Fruit fly (Drosophila melanogaster) whole organism, embryonic: Measurements from ENCODE around the gene Orp8.

Experiments
- Antp ChIP-seq: fragments of 200-800 bp; sonication (Bioruptor generic); optimal IDR thresholded peaks from 3 replicates; lab custom pipeline; 2016; ENCODE audit warnings: missing biosample characterization, missing genetic modification characterization
- Bdp1 ChIP-seq: fragments of 200-800 bp; sonication (Bioruptor generic); optimal IDR thresholded peaks from 3 replicates; lab custom pipeline; 2016; ENCODE audit warnings: missing biosample characterization, missing genetic modification characterization
- Blimp-1 ChIP-seq: fragments of 200-800 bp; sonication (Bioruptor generic); optimal IDR thresholded peaks from 3 replicates; lab custom pipeline; 2018; ENCODE audit warnings: missing biosample characterization, missing genetic modification characterization, mild to moderate bottlenecking, moderate library complexity, missing genetic modification reagents
- CG10321 ChIP-seq: fragments of 200-800 bp; sonication (Bioruptor generic); IDR thresholded peaks from 2 replicates; pipeline ENCODE4 v1.3.6; 2022; ENCODE audit warnings: missing biosample characterization, missing genetic modification characterization
- CG11247 ChIP-seq: fragments of 200-800 bp; sonication (Bioruptor generic); IDR thresholded peaks from 2 replicates; pipeline ENCODE4 v1.3.6; 2022; ENCODE audit warnings: missing biosample characterization, missing genetic modification characterization
- CG12219 ChIP-seq: fragments of 200-800 bp; sonication (Bioruptor generic); optimal IDR thresholded peaks from 3 replicates; lab custom pipeline; 2018; ENCODE audit warnings: missing biosample characterization, mild to moderate bottlenecking, missing genetic modification characterization
- CG12769 ChIP-seq: fragments of 200-800 bp; sonication (Bioruptor generic); optimal IDR thresholded peaks from 2 replicates; lab custom pipeline; 2019; ENCODE audit warnings: missing biosample characterization, mild to moderate bottlenecking, missing genetic modification characterization, moderate library complexity
- CG14014 ChIP-seq: fragments of 200-800 bp; sonication (Bioruptor generic); IDR thresholded peaks from 2 replicates; pipeline ENCODE4 v1.3.6; 2022; ENCODE audit warnings: missing biosample characterization, missing genetic modification characterization
- CG17359 ChIP-seq: fragments of 200-800 bp; sonication (Bioruptor generic); optimal IDR thresholded peaks from 3 replicates; lab custom pipeline; 2018; ENCODE audit warnings: missing biosample characterization, mild to moderate bottlenecking, missing genetic modification characterization, moderate library complexity
- CG30431 ChIP-seq: fragments of 200-800 bp; sonication (Bioruptor generic); optimal IDR thresholded peaks from 2 replicates; lab custom pipeline; 2017; ENCODE audit warnings: missing biosample characterization, missing genetic modification characterization
- CG6654 ChIP-seq: fragments of 200-800 bp; sonication (Bioruptor generic); optimal IDR thresholded peaks from 2 replicates; lab custom pipeline; 2017; ENCODE audit warnings: missing biosample characterization, mild to moderate bottlenecking, missing genetic modification characterization
- CG7786 ChIP-seq: fragments of 200-800 bp; sonication (Bioruptor generic); optimal IDR thresholded peaks from 2 replicates; lab custom pipeline; 2016; ENCODE audit warnings: missing biosample characterization, missing genetic modification characterization
- CG9876 ChIP-seq: fragments of 200-800 bp; sonication (Bioruptor generic); optimal IDR thresholded peaks from 2 replicates; lab custom pipeline; 2016; ENCODE audit warnings: missing biosample characterization, missing genetic modification characterization
- Dip2 ChIP-seq: fragments of 200-800 bp; sonication (Bioruptor generic); IDR thresholded peaks from 2 replicates; pipeline ENCODE4 v1.3.6; 2022; ENCODE audit warnings: missing biosample characterization, missing genetic modification characterization
- Fer1 ChIP-seq: fragments of 200-800 bp; sonication (Bioruptor generic); optimal IDR thresholded peaks from 2 replicates; lab custom pipeline; 2017; ENCODE audit warnings: missing biosample characterization, mild to moderate bottlenecking, missing genetic modification characterization
- HLH3B ChIP-seq: fragments of 200-800 bp; sonication (Bioruptor generic); IDR thresholded peaks from 2 replicates; pipeline ENCODE4 v1.3.6; 2022; ENCODE audit warnings: missing biosample characterization, missing genetic modification characterization
- HLH4C ChIP-seq: fragments of 200-800 bp; sonication (Bioruptor generic); IDR thresholded peaks from 3 replicates; pipeline ENCODE4 v1.3.6; 2022; ENCODE audit warnings: missing biosample characterization, missing genetic modification characterization; ENCODE audit not compliant: partially characterized antibody
- HmgZ ChIP-seq: fragments of 200-800 bp; sonication (Bioruptor generic); optimal IDR thresholded peaks from 2 replicates; lab custom pipeline; 2018; ENCODE audit warnings: missing biosample characterization, mild to moderate bottlenecking, missing genetic modification characterization
- Lhr ChIP-seq: fragments of 200-800 bp; sonication (Bioruptor generic); optimal IDR thresholded peaks from 3 replicates; lab custom pipeline; 2017; ENCODE audit warnings: mild to moderate bottlenecking, missing biosample characterization, missing genetic modification reagents, missing genetic modification characterization
- Max ChIP-seq: fragments of 200-800 bp; sonication (Bioruptor generic); optimal IDR thresholded peaks from 2 replicates; lab custom pipeline; 2016; ENCODE audit warnings: missing biosample characterization, mild to moderate bottlenecking, missing genetic modification characterization
- Myb ChIP-seq: fragments of 200-800 bp; sonication (Bioruptor generic); optimal IDR thresholded peaks from 2 replicates; lab custom pipeline; 2016; ENCODE audit warnings: missing biosample characterization, missing genetic modification characterization
- NC2β ChIP-seq: fragments of 200-800 bp; sonication (Bioruptor generic); optimal IDR thresholded peaks from 2 replicates; lab custom pipeline; 2016; ENCODE audit warnings: missing biosample characterization, missing genetic modification characterization
- Oli ChIP-seq: fragments of 200-800 bp; sonication (Bioruptor generic); optimal IDR thresholded peaks from 2 replicates; lab custom pipeline; 2018; ENCODE audit warnings: missing biosample characterization, mild to moderate bottlenecking, missing genetic modification characterization, moderate library complexity
- Sin3A ChIP-seq: fragments of >200 bp; optimal IDR thresholded peaks from 2 replicates; lab custom pipeline; 2018
- Usf ChIP-seq: fragments of 200-800 bp; sonication (Bioruptor generic); optimal IDR thresholded peaks from 2 replicates; lab custom pipeline; 2017; ENCODE audit warnings: missing genotype, missing biosample characterization, missing genetic modification characterization
- ab ChIP-seq: fragments of 200-800 bp; sonication (Bioruptor generic); optimal IDR thresholded peaks from 2 replicates; lab custom pipeline; 2016; ENCODE audit warnings: missing biosample characterization, missing genetic modification characterization
- abd-A ChIP-seq: fragments of 200-800 bp; sonication (Bioruptor generic); optimal IDR thresholded peaks from 3 replicates; lab custom pipeline; 2019; ENCODE audit warnings: missing biosample characterization, mild to moderate bottlenecking, missing genetic modification characterization, moderate library complexity
- ac ChIP-seq: fragments of 200-800 bp; sonication (Bioruptor generic); optimal IDR thresholded peaks from 3 replicates; lab custom pipeline; 2017; ENCODE audit warnings: missing biosample characterization, mild to moderate bottlenecking, missing genetic modification characterization
- ato ChIP-seq: fragments of 200-800 bp; sonication (Bioruptor generic); IDR thresholded peaks from 2 replicates; pipeline ENCODE4 v1.3.6; 2022; ENCODE audit warnings: missing biosample characterization, missing genetic modification characterization; ENCODE audit not compliant: partially characterized antibody
- crc ChIP-seq: fragments of 200-800 bp; sonication (Bioruptor generic); optimal IDR thresholded peaks from 2 replicates; lab custom pipeline; 2016; ENCODE audit warnings: missing biosample characterization, missing genetic modification characterization
- croc ChIP-seq: fragments of 200-800 bp; sonication (Bioruptor generic); conservative IDR thresholded peaks from 3 replicates; pipeline ENCODE4 v1.3.6; 2022; ENCODE audit warnings: missing biosample characterization, missing genetic modification characterization
- crol ChIP-seq: fragments of 200-800 bp; sonication (Bioruptor generic); IDR thresholded peaks from 2 replicates; pipeline ENCODE4 v1.3.6; 2022; ENCODE audit warnings: missing biosample characterization, missing genetic modification characterization
- dimm ChIP-seq: fragments of 200-800 bp; sonication (Bioruptor generic); IDR thresholded peaks from 2 replicates; pipeline ENCODE4 v1.3.6; 2022; ENCODE audit warnings: missing biosample characterization, missing genetic modification characterization
- disco-r ChIP-seq: fragments of 200-800 bp; sonication (Bioruptor generic); optimal IDR thresholded peaks from 2 replicates; lab custom pipeline; 2016; ENCODE audit warnings: missing biosample characterization, missing genetic modification characterization
- fu2 ChIP-seq: fragments of 200-800 bp; sonication (Bioruptor generic); optimal IDR thresholded peaks from 2 replicates; lab custom pipeline; 2016; ENCODE audit warnings: missing biosample characterization, missing genetic modification characterization
- gce ChIP-seq: fragments of 200-800 bp; sonication (Bioruptor generic); IDR thresholded peaks from 3 replicates; pipeline ENCODE4 v1.3.6; 2022; ENCODE audit warnings: missing biosample characterization, missing genetic modification characterization
- gem ChIP-seq: fragments of 200-800 bp; sonication (Bioruptor generic); optimal IDR thresholded peaks from 2 replicates; lab custom pipeline; 2019; ENCODE audit warnings: missing biosample characterization, mild to moderate bottlenecking, missing genetic modification characterization, moderate library complexity
- gsb ChIP-seq: fragments of 200-800 bp; sonication (Bioruptor generic); IDR thresholded peaks from 2 replicates; pipeline ENCODE4 v1.3.6; 2022; ENCODE audit warnings: missing biosample characterization, missing genetic modification characterization
- jing ChIP-seq: fragments of 200-800 bp; sonication (Bioruptor generic); optimal IDR thresholded peaks from 2 replicates; lab custom pipeline; 2018; ENCODE audit warnings: missing biosample characterization, mild to moderate bottlenecking, missing genetic modification characterization
- kay ChIP-seq: fragments of 200-800 bp; sonication (Bioruptor generic); optimal IDR thresholded peaks from 2 replicates; lab custom pipeline; 2016; ENCODE audit warnings: missing biosample characterization, missing genetic modification characterization
- oc ChIP-seq: fragments of 200-800 bp; sonication (Bioruptor generic); optimal IDR thresholded peaks from 2 replicates; lab custom pipeline; 2018; ENCODE audit warnings: missing biosample characterization, mild to moderate bottlenecking, missing genetic modification characterization, moderate library complexity
- onecut ChIP-seq: fragments of 200-800 bp; sonication (Bioruptor generic); IDR thresholded peaks from 2 replicates; pipeline ENCODE4 v1.3.6; 2022; ENCODE audit warnings: missing biosample characterization, missing genetic modification characterization
- pnt ChIP-seq: fragments of 200-800 bp; sonication (Bioruptor generic); optimal IDR thresholded peaks from 3 replicates; lab custom pipeline; 2016; ENCODE audit warnings: missing biosample characterization, missing genetic modification characterization
- ro ChIP-seq: fragments of 200-800 bp; sonication (Bioruptor generic); IDR thresholded peaks from 2 replicates; pipeline ENCODE4 v1.3.6; 2022; ENCODE audit warnings: missing biosample characterization, missing genetic modification characterization
- sqz ChIP-seq: fragments of 200-800 bp; sonication (Bioruptor generic); optimal IDR thresholded peaks from 3 replicates; lab custom pipeline; 2018; ENCODE audit warnings: missing biosample characterization, mild to moderate bottlenecking, missing genetic modification characterization
- stc ChIP-seq: fragments of 200-800 bp; sonication (Bioruptor generic); IDR thresholded peaks from 2 replicates; pipeline ENCODE4 v1.3.6; 2022; ENCODE audit warnings: missing biosample characterization, missing genetic modification characterization
- sug ChIP-seq: fragments of 200-800 bp; optimal IDR thresholded peaks from 2 replicates; lab custom pipeline; 2019; ENCODE audit warnings: missing biosample characterization, mild to moderate bottlenecking, missing genetic modification characterization, moderate library complexity
- tgo ChIP-seq: fragments of 200-800 bp; sonication (Bioruptor generic); IDR thresholded peaks from 3 replicates; pipeline ENCODE4 v1.3.6; 2022; ENCODE audit warnings: missing biosample characterization, missing genetic modification characterization
- trh ChIP-seq: fragments of 200-800 bp; sonication (Bioruptor generic); optimal IDR thresholded peaks from 2 replicates; lab custom pipeline; 2016; ENCODE audit warnings: missing biosample characterization, missing genetic modification characterization
- zfh1 ChIP-seq: fragments of 200-800 bp; sonication (Bioruptor generic); IDR thresholded peaks from 3 replicates; pipeline ENCODE4 v1.3.6; 2022; ENCODE audit warnings: missing biosample characterization, missing genetic modification characterization

Gene Orp8

DNA sequence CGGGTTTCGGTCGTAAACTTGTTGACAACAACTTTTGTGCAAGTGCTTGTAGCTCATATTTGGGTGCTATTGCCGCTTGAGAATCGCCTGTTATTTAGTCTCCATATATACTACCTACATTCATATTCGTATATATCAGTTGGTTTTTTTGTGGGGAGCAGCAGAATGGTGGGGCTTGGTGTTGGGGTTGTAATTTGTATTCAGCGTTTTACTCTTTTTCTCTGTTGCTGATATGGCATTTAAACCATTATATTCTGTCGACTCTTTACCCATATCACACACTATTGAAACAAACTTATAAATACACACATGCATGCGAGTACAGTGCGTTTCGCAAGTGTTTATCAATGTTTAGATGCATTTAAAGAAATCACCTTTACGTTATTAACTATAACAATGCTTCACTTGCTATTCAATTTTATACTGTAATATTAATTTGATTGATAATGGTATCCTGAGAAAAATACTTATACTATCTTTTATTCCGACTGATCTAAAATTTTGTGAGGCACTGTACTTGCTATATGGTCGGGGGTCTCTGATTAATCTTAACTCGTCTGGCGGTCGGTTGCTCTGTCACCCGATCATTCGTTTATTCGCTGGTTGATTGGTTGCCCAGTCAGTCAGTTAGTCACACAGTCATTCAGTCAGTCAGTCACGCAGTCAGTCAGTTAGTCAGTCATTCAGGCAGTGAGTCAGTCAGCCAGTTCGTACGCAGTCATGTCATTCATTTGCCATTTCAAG, 47.7 kb upstream of the Orp8 start (continued):
- TF ChIP-seq Blimp-1 (GFP tag; lab: Kevin White, UChicago) (peak; percentile 83), Bdp1 (GFP tag; lab: Kevin White, UChicago) (peak; percentile 45), sug (peak; percentile 94), ro (GFP tag; lab: Robert Waterston, UW) (peak; percentile 57; the same call in 1 of the 2 replicates), crc (GFP tag; lab: Kevin White, UChicago) (peak; percentile 55), Myb (peak; percentile 63), HLH4C (GFP tag; lab: Robert Waterston, UW) (0 out of 3 replicates have a peak, but pooled peaks have one; percentile 15), Max (GFP tag; lab: Kevin White, UChicago) (peak; percentile 48), CG12769 (peak; percentile 97), Antp (GFP tag; lab: Kevin White, UChicago) (peak; percentile 49), croc (GFP tag; lab: Robert Waterston, UW) (peak; percentile 46; the same call in 2 of the 3 replicates), fu2 (GFP tag; lab: Kevin White, UChicago) (peak; percentile 62), Lhr (GFP tag; lab: Kevin White, UChicago) (peak; percentile 2), sqz (GFP tag; lab: Kevin White, UChicago) (peak; percentile 51), CG10321 (GFP tag; lab: Robert Waterston, UW) (no peak), CG12219 (GFP tag; lab: Kevin White, UChicago) (peak; percentile 88), CG17359 (tag; lab: Kevin White, UChicago) (peak; percentile 91), HmgZ (tag; lab: Kevin White, UChicago) (peak; percentile 93), gem (tag; lab: Kevin White, UChicago) (peak; percentile 94), oc (peak; percentile 62), dimm (GFP tag; lab: Robert Waterston, UW) (peak; percentile 29; the same call in 1 of the 2 replicates), Usf (GFP tag; lab: Kevin White, UChicago) (peak; percentile 63), CG11247 (GFP tag; lab: Robert Waterston, UW) (peak; percentile 70; the same call in 1 of the 2 replicates), abd-A (tag; lab: Kevin White, UChicago) (peak; percentile 32), Sin3A (lab: Kevin White, UChicago) (no peak), HLH3B (GFP tag; lab: Robert Waterston, UW) (peak; percentile 87), kay (GFP tag; lab: Kevin White, UChicago) (peak; percentile 83), zfh1 (peak; percentile 76), pnt (GFP tag; lab: Kevin White, UChicago) (peak; percentile 46), CG14014 (GFP tag; lab: Robert Waterston, UW) (peak; percentile 88), Oli (peak; percentile 89), Fer1 (GFP tag; lab: Kevin White, UChicago) (peak; percentile 93), CG30431 (GFP tag; lab: Kevin White, UChicago) (peak; percentile 37), CG6654 (GFP tag; lab: Kevin White, UChicago) (peak; percentile 52), NC2β (GFP tag; lab: Kevin White, UChicago) (peak; percentile 52), disco-r (GFP tag; lab: Kevin White, UChicago) (no peak), jing (GFP tag; lab: Kevin White, UChicago) (peak; percentile 52), crol (GFP tag; lab: Robert Waterston, UW) (peak; percentile 52; the same call in 1 of the 2 replicates), ab (GFP tag; lab: Kevin White, UChicago) (no peak), ato (GFP tag; lab: Robert Waterston, UW) (no peak), ac (GFP tag; lab: Kevin White, UChicago) (no peak), CG9876 (no peak), gce (peak; percentile 69; the same call in 1 of the 3 replicates), Dip2 (GFP tag; lab: Robert Waterston, UW) (no peak), CG7786 (GFP tag; lab: Kevin White, UChicago) (peak; percentile 86), gsb (GFP tag; lab: Robert Waterston, UW) (peak; percentile 85), stc (GFP tag; lab: Robert Waterston, UW) (peak; percentile 78), trh (GFP tag; lab: Kevin White, UChicago) (peak; percentile 15), onecut (peak; percentile 76), tgo (GFP tag; lab: Robert Waterston, UW) (peak; percentile 86)
